Worm (Caenorhabditis elegans): ENCODE results near the gene C41H7.9.

C41H7.9 gene

ce11 chrII:2977652-2978051 lies 34.4 kb downstream of the C41H7.9 start:
- TF ChIP-seq ceh-62 (tag; optimal IDR thresholded peaks at IDR 0.05) = no peak
- no peak for TF ChIP-seq nhr-237 (tag; optimal IDR thresholded peaks at IDR 0.05)
- no peak for TF ChIP-seq tag-97 (GFP tag; IDR thresholded peaks at IDR 0.05)
- TF ChIP-seq nhr-25 (tag; optimal IDR thresholded peaks at IDR 0.05; ENCODE audit: borderline replicate concordance, insufficient read depth) = no peak
- TF ChIP-seq dve-1 (tag; optimal IDR thresholded peaks at IDR 0.05; ENCODE audit: insufficient read depth) = no peak
- no peak for TF ChIP-seq pqm-1 (tag; optimal IDR thresholded peaks at IDR 0.05)
- no peak for TF ChIP-seq mdt-29 (GFP tag; IDR thresholded peaks at IDR 0.05)

DNA sequence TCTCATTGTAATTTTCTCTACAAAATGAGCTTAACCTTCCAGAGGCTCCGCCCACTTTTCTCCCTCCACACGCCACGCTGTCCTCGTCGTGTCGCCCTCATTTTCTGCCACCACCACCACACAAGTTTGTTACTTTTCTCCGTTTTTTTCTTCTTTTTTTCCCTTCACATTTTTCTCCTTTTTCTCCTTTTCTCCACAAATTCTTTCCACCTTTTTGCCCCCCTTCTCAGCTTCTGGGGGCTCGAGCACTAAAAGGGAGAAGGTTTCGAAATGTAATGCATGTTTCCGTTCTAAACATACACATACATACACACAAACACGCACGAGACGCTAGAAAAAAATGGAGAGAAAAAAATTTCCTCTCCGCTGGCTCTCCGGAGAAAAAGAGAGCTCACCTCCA lies 35.4 kb downstream of the C41H7.9 start, which contains the start of gene nhr-88:
TSS of gene nhr-88 (plus strand) at position 43 of the 400 bp plus-strand sequence.
- TF ChIP-seq hlh-30 (tag; optimal IDR thresholded peaks at IDR 0.05; ENCODE audit: insufficient read depth) (peak; percentile 56), zip-2 (tag; optimal IDR thresholded peaks at IDR 0.05) (no peak), spr-3 (GFP tag; optimal IDR thresholded peaks at IDR 0.05) (peak; percentile 8), dmd-6 (GFP tag; IDR thresholded peaks at IDR 0.05) (peak; percentile 14; the same call in 1 of the 2 replicates), egl-43 (GFP tag; IDR thresholded peaks at IDR 0.05) (0 out of 2 replicates have a peak, but pooled peaks have one; percentile 70), daf-16 (GFP tag; optimal IDR thresholded peaks at IDR 0.05) (no peak), daf-16 (tag; optimal IDR thresholded peaks at IDR 0.05) (no peak), ctbp-1 (GFP tag; IDR thresholded peaks at IDR 0.05) (0 out of 2 replicates have a peak, but pooled peaks have one; percentile 45), nhr-41 (GFP tag; IDR thresholded peaks at IDR 0.05) (no peak), hmg-1.1 (GFP tag; IDR thresholded peaks at IDR 0.05) (peak; percentile 58), cey-2 (tag; optimal IDR thresholded peaks at IDR 0.05; ENCODE audit: borderline replicate concordance, insufficient read depth) (no peak), mep-1 (tag; optimal IDR thresholded peaks at IDR 0.05) (peak; percentile 45), mxl-2 (GFP tag; conservative IDR thresholded peaks at IDR 0.05) (no peak), sdz-12 (GFP tag; optimal IDR thresholded peaks at IDR 0.05) (peak; percentile 47), F37D6.2 (tag; optimal IDR thresholded peaks at IDR 0.05) (no peak), T26A8.4 (GFP tag; IDR thresholded peaks at IDR 0.05) (peak; percentile 43; the same call in 1 of the 2 replicates), ceh-28 (tag; optimal IDR thresholded peaks at IDR 0.05) (no peak), dve-1 (tag; optimal IDR thresholded peaks at IDR 0.05; ENCODE audit: insufficient read depth) (peak; percentile 33), mdt-29 (GFP tag; IDR thresholded peaks at IDR 0.05) (0 out of 2 replicates have a peak, but pooled peaks have one; percentile 14), set-16 (GFP tag; IDR thresholded peaks at IDR 0.05) (peak; percentile 13; the same call in 1 of the 2 replicates), php-3 (GFP tag; IDR thresholded peaks at IDR 0.05) (no peak), unc-62 (GFP tag; optimal IDR thresholded peaks at IDR 0.05 in 1 of 2) (peak in 1 of 2 experiments; percentile 43), unc-62 (tag; optimal IDR thresholded peaks at IDR 0.05) (no peak), lsy-2 (tag; optimal IDR thresholded peaks at IDR 0.05) (peak in 1 of 2 experiments; percentile 57), ama-1 (optimal IDR thresholded peaks at IDR 0.05) (peak; percentile 62), hlh-11 (tag; optimal IDR thresholded peaks at IDR 0.05) (no peak), vab-7 (GFP tag; IDR thresholded peaks at IDR 0.05) (peak; percentile 51; the same call in 1 of the 2 replicates), nhr-48 (tag; optimal IDR thresholded peaks at IDR 0.05) (peak; percentile 2), nhr-42 (GFP tag; IDR thresholded peaks at IDR 0.05) (0 out of 2 replicates have a peak, but pooled peaks have one; percentile 9), Y48G9A.11 (GFP tag; IDR thresholded peaks at IDR 0.05) (no peak), ceh-20 (GFP tag; IDR thresholded peaks at IDR 0.05) (peak; percentile 26; the same call in 1 of the 2 replicates), egl-27 (tag; optimal IDR thresholded peaks at IDR 0.05) (no peak), mdl-1 (tag; optimal IDR thresholded peaks at IDR 0.05) (peak in 1 of 2 experiments; percentile 4), fkh-10 (GFP tag; optimal IDR thresholded peaks at IDR 0.05) (peak; percentile 69), snpc-4 (tag; optimal IDR thresholded peaks at IDR 0.05) (no peak), R02D3.7 (tag; optimal IDR thresholded peaks at IDR 0.05) (no peak), rbr-2 (tag; optimal IDR thresholded peaks at IDR 0.05) (peak; percentile 39)

Measured in whole organism, L4 larva.